Worm (Caenorhabditis elegans) whole organism, early embryonic: ENCODE results near the gene B0361.11.

Source experiments
- B0310.2 ChIP-seq: sonication (generic microtip); optimal IDR thresholded peaks from 2 replicates; lab custom pipeline; 2016; ENCODE audit warnings: mild to moderate bottlenecking, missing genetic modification characterization, missing compliant biosample characterization
- F13C5.2 ChIP-seq: sonication (generic microtip); optimal IDR thresholded peaks from 2 replicates; lab custom pipeline; 2017; ENCODE audit warnings: mild to moderate bottlenecking, missing genetic modification characterization, inconsistent platforms, missing compliant biosample characterization
- aly-1 ChIP-seq: sonication (generic microtip); optimal IDR thresholded peaks from 2 replicates; lab custom pipeline; 2016; ENCODE audit warnings: missing genetic modification characterization, missing compliant biosample characterization
- ama-1 ChIP-seq: fragments of 150-350 bp; optimal IDR thresholded peaks from 2 replicates; lab custom pipeline; 2014
- ceh-13 ChIP-seq: fragments of 200-800 bp; sonication (Bioruptor generic); optimal IDR thresholded peaks from 2 replicates; lab custom pipeline; 2018; ENCODE audit warnings: mild to moderate bottlenecking, missing genetic modification characterization, missing compliant biosample characterization
- ceh-36 ChIP-seq: sonication (generic microtip); optimal IDR thresholded peaks from 2 replicates; lab custom pipeline; 2016; ENCODE audit warnings: missing genetic modification characterization, inconsistent platforms, missing compliant biosample characterization
- ets-7 ChIP-seq: sonication (generic microtip); optimal IDR thresholded peaks from 2 replicates; lab custom pipeline; 2016; ENCODE audit warnings: missing genotype, missing genetic modification characterization, missing compliant biosample characterization
- flt-1 ChIP-seq: fragments of 200-800 bp; sonication (Bioruptor generic); IDR thresholded peaks from 2 replicates; pipeline ENCODE4 v1.3.6; 2022; ENCODE audit warnings: missing genetic modification characterization, missing compliant biosample characterization
- hmbx-1 ChIP-seq: sonication (generic microtip); optimal IDR thresholded peaks from 2 replicates; lab custom pipeline; 2016; ENCODE audit warnings: mild to moderate bottlenecking, missing genetic modification characterization, missing compliant biosample characterization
- hmg-4 ChIP-seq: fragments of 200-800 bp; sonication (Bioruptor generic); optimal IDR thresholded peaks from 2 replicates; lab custom pipeline; 2018; ENCODE audit warnings: mild to moderate bottlenecking, missing genetic modification characterization, missing compliant biosample characterization
- hnd-1 ChIP-seq: sonication (generic microtip); optimal IDR thresholded peaks from 2 replicates; lab custom pipeline; 2016; ENCODE audit warnings: missing genetic modification characterization, missing compliant biosample characterization
- pes-1 ChIP-seq: fragments of 200-800 bp; sonication (Bioruptor generic); IDR thresholded peaks from 2 replicates; pipeline ENCODE4 v1.3.6; 2022; ENCODE audit warnings: missing genetic modification reagents, missing genetic modification characterization, missing compliant biosample characterization
- scrt-1 ChIP-seq: fragments of 200-800 bp; sonication (Bioruptor generic); IDR thresholded peaks from 2 replicates; pipeline ENCODE4 v1.3.6; 2022; ENCODE audit warnings: missing genetic modification characterization, missing compliant biosample characterization
- sea-1 ChIP-seq: fragments of 200-800 bp; sonication (Bioruptor generic); conservative IDR thresholded peaks from 2 replicates; pipeline ENCODE4 v1.3.6; 2022; ENCODE audit warnings: missing genetic modification characterization, missing compliant biosample characterization
- tbx-11 ChIP-seq: fragments of 200-800 bp; sonication (Bioruptor generic); IDR thresholded peaks from 2 replicates; pipeline ENCODE4 v1.3.6; 2022; ENCODE audit warnings: missing genetic modification characterization, missing compliant biosample characterization
- tbx-37 ChIP-seq: fragments of 200-800 bp; sonication (Bioruptor generic); conservative IDR thresholded peaks from 2 replicates; pipeline ENCODE4 v1.3.6; 2022; ENCODE audit warnings: missing genetic modification reagents, missing genetic modification characterization, missing compliant biosample characterization
- tra-4 ChIP-seq: sonication (generic microtip); optimal IDR thresholded peaks from 2 replicates; lab custom pipeline; 2017; ENCODE audit warnings: missing genetic modification characterization, missing compliant biosample characterization

B0361.11 gene

DNA sequence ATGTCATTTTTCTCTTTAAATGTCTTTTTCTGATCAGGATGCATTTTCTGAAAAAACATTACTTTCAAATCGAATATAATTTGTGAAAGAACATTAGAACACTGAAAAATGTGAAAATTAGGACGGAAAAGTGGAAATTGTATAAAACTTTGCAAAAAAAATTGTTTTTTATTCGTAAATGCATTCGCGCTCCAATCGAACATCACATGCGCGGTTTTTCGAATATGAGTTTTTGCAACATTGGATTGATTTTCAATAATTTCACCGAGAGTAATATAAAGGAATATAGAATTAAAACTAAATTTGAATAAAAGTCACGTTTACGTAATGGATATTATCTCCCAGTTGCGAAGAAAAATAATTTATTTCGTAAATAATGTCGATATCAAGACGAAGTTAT lies at the start of gene B0361.11, which contains the start of gene spot-1:
B0361.11 (plus strand) TSS at position 372 of the 400 bp plus-strand sequence.
spot-1 (minus strand) TSS at position 47 of the 400 bp plus-strand sequence.
- TF ChIP-seq aly-1 (tag; lab: Kevin White, UChicago) (no peak), scrt-1 (GFP tag; lab: Robert Waterston, UW) (no peak), hmbx-1 (tag; lab: Kevin White, UChicago) (no peak), tra-4 (tag; lab: Kevin White, UChicago) (no peak), tbx-11 (GFP tag; lab: Robert Waterston, UW) (no peak), sea-1 (GFP tag; lab: Robert Waterston, UW) (no peak), B0310.2 (tag; lab: Kevin White, UChicago) (no peak), F13C5.2 (tag; lab: Kevin White, UChicago) (no peak), hmg-4 (GFP tag; lab: Kevin White, UChicago) (no peak), ets-7 (tag; lab: Kevin White, UChicago) (no peak), ceh-13 (GFP tag; lab: Kevin White, UChicago) (no peak), hnd-1 (tag; lab: Kevin White, UChicago) (no peak), flt-1 (GFP tag; lab: Robert Waterston, UW) (no peak), ama-1 (no peak), pes-1 (GFP tag; lab: Robert Waterston, UW) (no peak), ceh-36 (tag; lab: Kevin White, UChicago) (no peak), tbx-37 (GFP tag; lab: Robert Waterston, UW) (no peak)

DNA sequence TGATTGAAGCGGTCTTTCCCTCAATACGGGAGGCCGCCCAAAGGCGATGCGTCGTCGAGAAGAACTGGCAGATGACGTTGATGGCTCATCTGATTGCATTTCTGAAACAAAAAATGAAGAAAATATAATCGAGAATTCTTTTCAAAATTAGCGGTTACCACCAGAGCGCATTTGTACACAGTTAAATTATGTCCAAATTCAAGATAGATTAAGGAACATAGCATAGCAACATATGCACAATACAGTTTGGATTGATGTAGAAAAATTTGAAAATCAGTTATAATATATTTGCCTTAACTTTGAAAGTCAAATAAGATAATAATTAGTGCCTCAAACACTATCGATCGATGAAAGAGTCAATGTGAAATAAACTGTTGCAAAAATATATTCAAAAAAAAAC lies 47.7 kb upstream of the B0361.11 start, which contains the start of gene R151.8:
R151.8 (minus strand) TSS at position 101 of the 400 bp plus-strand sequence.
- no peak for TF ChIP-seq tbx-11 (GFP tag; lab: Robert Waterston, UW)
- no peak for TF ChIP-seq ama-1
- no peak for TF ChIP-seq ets-7 (tag; lab: Kevin White, UChicago)

DNA sequence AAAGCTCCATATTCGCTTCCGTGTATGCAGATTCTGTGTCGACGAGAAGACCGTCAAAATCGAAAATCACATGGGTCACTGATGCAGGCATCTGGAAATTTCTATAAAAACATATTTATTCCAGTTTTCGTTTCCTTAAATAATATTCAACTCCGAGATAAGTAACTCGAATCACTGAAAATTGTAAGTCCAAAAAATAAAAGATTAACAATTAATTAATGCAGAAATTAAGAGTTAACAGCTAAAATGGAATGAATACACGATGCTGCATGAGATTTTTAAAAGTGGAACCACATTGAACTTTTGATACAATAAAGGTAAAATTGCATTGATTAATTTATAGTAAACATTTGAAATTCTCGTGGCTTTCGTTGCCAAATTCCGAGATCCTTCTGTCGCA lies 46.6 kb upstream of the B0361.11 start, which contains the start of gene R151.10:
R151.10 (minus strand) TSS at position 101 of the 400 bp plus-strand sequence.
- TF ChIP-seq tbx-11 (GFP tag; lab: Robert Waterston, UW) (no peak), hmg-4 (GFP tag; lab: Kevin White, UChicago) (no peak)

DNA sequence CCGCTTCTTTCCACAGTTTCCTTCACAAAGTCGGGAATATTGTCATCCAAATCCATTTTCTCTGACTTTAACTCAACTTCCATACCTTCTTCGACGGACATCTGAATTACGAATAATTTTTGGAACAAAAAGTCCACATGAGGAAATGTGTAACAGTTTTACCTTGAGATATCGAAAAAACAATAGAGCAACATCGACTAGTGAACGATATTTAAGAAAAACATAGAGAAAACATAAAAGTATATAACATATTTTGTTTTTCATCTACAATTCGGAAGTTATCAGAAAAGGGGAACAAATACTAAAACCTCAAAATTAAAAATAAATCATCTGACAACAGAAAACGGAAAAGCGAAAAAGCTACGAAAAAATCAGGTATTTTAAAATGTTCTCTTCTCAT lies 44.6 kb upstream of the B0361.11 start, which contains the start of gene adr-2:
adr-2 (minus strand) TSS at position 101 of the 400 bp plus-strand sequence.
- TF ChIP-seq B0310.2 (tag; lab: Kevin White, UChicago) (no peak), scrt-1 (GFP tag; lab: Robert Waterston, UW) (no peak), aly-1 (tag; lab: Kevin White, UChicago) (no peak), ama-1 (no peak), hnd-1 (tag; lab: Kevin White, UChicago) (no peak), tra-4 (tag; lab: Kevin White, UChicago) (no peak), sea-1 (GFP tag; lab: Robert Waterston, UW) (no peak), ceh-36 (tag; lab: Kevin White, UChicago) (no peak), tbx-11 (GFP tag; lab: Robert Waterston, UW) (no peak), pes-1 (GFP tag; lab: Robert Waterston, UW) (no peak), tbx-37 (GFP tag; lab: Robert Waterston, UW) (no peak)

DNA sequence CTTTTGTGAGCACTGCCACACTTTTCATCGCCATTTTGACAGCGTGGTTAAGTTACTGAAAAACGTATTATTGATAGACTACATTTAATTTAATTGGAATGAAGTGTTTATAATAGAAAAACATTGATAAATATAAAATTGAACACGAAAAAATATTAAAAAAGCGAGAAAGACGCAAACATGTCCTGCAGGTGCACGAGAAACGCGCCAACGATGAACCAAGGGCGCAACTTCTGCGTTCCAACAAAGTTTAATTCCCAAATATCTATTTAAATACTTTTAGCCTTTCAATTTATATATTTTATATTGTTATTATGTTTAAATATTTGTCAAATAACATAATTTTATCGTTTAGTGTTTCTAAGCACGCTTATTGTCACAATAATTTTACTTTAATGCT lies 43.3 kb upstream of the B0361.11 start, which contains the start of gene ndus-8:
ndus-8 (minus strand) TSS at position 55 of the 400 bp plus-strand sequence.
- TF ChIP-seq ets-7 (tag; lab: Kevin White, UChicago) (no peak), ceh-36 (tag; lab: Kevin White, UChicago) (no peak), B0310.2 (tag; lab: Kevin White, UChicago) (no peak), sea-1 (GFP tag; lab: Robert Waterston, UW) (no peak), hmg-4 (GFP tag; lab: Kevin White, UChicago) (no peak), pes-1 (GFP tag; lab: Robert Waterston, UW) (no peak), tbx-11 (GFP tag; lab: Robert Waterston, UW) (no peak), scrt-1 (GFP tag; lab: Robert Waterston, UW) (no peak)

DNA sequence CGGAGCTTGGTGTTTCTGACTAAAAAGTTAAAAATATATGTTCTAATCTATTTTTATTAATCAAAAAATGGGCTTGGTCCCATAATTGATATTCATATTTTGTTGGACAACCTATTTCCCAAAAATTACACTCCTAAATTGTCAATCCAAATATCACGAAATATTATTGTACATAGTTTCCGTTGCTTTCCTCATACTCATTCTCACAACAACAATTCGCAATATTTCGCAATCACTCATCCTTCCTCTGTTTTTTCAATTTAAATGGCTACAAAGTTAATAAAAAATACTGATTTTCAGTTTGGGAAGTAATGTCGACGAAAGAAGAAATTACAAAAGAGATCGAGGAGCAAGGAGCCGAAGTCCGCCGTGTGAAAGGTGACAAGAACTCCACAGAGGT lies 38.7 kb upstream of the B0361.11 start, which contains the start of gene pars-1:
pars-1 (plus strand) TSS at position 301 of the 400 bp plus-strand sequence.
- TF ChIP-seq flt-1 (GFP tag; lab: Robert Waterston, UW) (no peak), tbx-11 (GFP tag; lab: Robert Waterston, UW) (no peak), sea-1 (GFP tag; lab: Robert Waterston, UW) (no peak), B0310.2 (tag; lab: Kevin White, UChicago) (no peak), tra-4 (tag; lab: Kevin White, UChicago) (no peak), hmg-4 (GFP tag; lab: Kevin White, UChicago) (no peak), scrt-1 (GFP tag; lab: Robert Waterston, UW) (no peak), tbx-37 (GFP tag; lab: Robert Waterston, UW) (no peak), hmbx-1 (tag; lab: Kevin White, UChicago) (no peak), ceh-36 (tag; lab: Kevin White, UChicago) (no peak), aly-1 (tag; lab: Kevin White, UChicago) (no peak), pes-1 (GFP tag; lab: Robert Waterston, UW) (no peak), hnd-1 (tag; lab: Kevin White, UChicago) (no peak)

DNA sequence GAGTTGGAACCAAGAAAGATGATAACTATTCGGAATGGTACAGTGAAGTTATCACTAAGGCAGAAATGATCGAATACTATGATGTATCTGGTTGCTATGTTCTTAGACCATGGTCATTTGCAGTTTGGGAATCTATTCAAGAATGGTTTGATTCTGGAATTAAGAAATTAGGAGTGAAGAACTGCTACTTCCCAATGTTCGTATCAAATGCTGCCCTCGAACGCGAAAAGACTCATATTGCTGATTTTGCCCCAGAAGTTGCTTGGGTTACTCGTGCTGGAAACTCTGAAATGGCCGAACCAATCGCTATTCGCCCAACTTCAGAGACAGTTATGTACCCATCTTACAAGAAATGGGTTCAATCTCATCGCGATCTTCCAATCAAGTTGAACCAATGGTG lies 38.0 kb upstream of the B0361.11 start:
- no peak for TF ChIP-seq sea-1 (GFP tag; lab: Robert Waterston, UW)
- TF ChIP-seq scrt-1 (GFP tag; lab: Robert Waterston, UW): no peak
- TF ChIP-seq pes-1 (GFP tag; lab: Robert Waterston, UW): no peak
- TF ChIP-seq ceh-36 (tag; lab: Kevin White, UChicago): no peak
- no peak for TF ChIP-seq hnd-1 (tag; lab: Kevin White, UChicago)
- TF ChIP-seq ama-1: no peak
- no peak for TF ChIP-seq ceh-13 (GFP tag; lab: Kevin White, UChicago)
- TF ChIP-seq tbx-11 (GFP tag; lab: Robert Waterston, UW): no peak
- no peak for TF ChIP-seq ets-7 (tag; lab: Kevin White, UChicago)
- TF ChIP-seq hmbx-1 (tag; lab: Kevin White, UChicago): no peak
- no peak for TF ChIP-seq tbx-37 (GFP tag; lab: Robert Waterston, UW)
- TF ChIP-seq B0310.2 (tag; lab: Kevin White, UChicago): no peak
- TF ChIP-seq aly-1 (tag; lab: Kevin White, UChicago): no peak
- no peak for TF ChIP-seq flt-1 (GFP tag; lab: Robert Waterston, UW)
- TF ChIP-seq tra-4 (tag; lab: Kevin White, UChicago): no peak
- no peak for TF ChIP-seq hmg-4 (GFP tag; lab: Kevin White, UChicago)
